Worm (Caenorhabditis elegans) whole organism, L1 larva: Measurements from ENCODE around the gene K10C2.6.

Source experiments
- C16A3.4 ChIP-seq: fragments of 150-350 bp; optimal IDR thresholded peaks from 2 replicates; lab custom pipeline; 2014; ENCODE audit warnings: missing biosample characterization, missing genetic modification characterization
- F16B12.6 ChIP-seq: fragments of 150-350 bp; optimal IDR thresholded peaks from 2 replicates; lab custom pipeline; 2014; ENCODE audit warnings: missing biosample characterization, missing genetic modification characterization
- aha-1 ChIP-seq: fragments of 150-350 bp; optimal IDR thresholded peaks from 2 replicates; lab custom pipeline; 2014; ENCODE audit warnings: missing biosample characterization, missing genetic modification characterization
- aly-2 ChIP-seq: fragments of 150-350 bp; optimal IDR thresholded peaks from 2 replicates; lab custom pipeline; 2014; ENCODE audit warnings: missing biosample characterization, missing genetic modification characterization
- ceh-88 ChIP-seq: fragments of 200-800 bp; sonication (Bioruptor generic); IDR thresholded peaks from 2 replicates; pipeline ENCODE4 v1.3.6; 2022; ENCODE audit warnings: missing genetic modification characterization, missing compliant biosample characterization
- ceh-90 ChIP-seq: sonication (generic microtip); optimal IDR thresholded peaks from 2 replicates; lab custom pipeline; 2016; ENCODE audit warnings: missing genetic modification characterization, missing compliant biosample characterization
- ces-1 ChIP-seq: fragments of 150-350 bp; optimal IDR thresholded peaks from 2 replicates; lab custom pipeline; 2014; ENCODE audit warnings: missing biosample characterization, missing genetic modification reagents, missing genetic modification characterization
- egl-13 ChIP-seq: sonication (generic microtip); optimal IDR thresholded peaks from 2 replicates; lab custom pipeline; 2016; ENCODE audit warnings: missing genotype, missing genetic modification reagents, missing genetic modification characterization, missing compliant biosample characterization
- elt-2 ChIP-seq: sonication (generic microtip); optimal IDR thresholded peaks from 2 replicates; lab custom pipeline; 2016; ENCODE audit warnings: missing genetic modification characterization, mild to moderate bottlenecking, inconsistent platforms, missing compliant biosample characterization, missing genetic modification reagents
- fkh-8 ChIP-seq: sonication (generic microtip); optimal IDR thresholded peaks from 2 replicates; lab custom pipeline; 2016; ENCODE audit warnings: mild to moderate bottlenecking, missing genetic modification characterization, missing compliant biosample characterization
- hpl-2 ChIP-seq: fragments of 150-350 bp; optimal IDR thresholded peaks from 2 replicates; lab custom pipeline; 2014; ENCODE audit warnings: missing biosample characterization, missing genetic modification reagents, missing genetic modification characterization
- jun-1 ChIP-seq: fragments of 150-350 bp; optimal IDR thresholded peaks from 2 replicates; lab custom pipeline; 2014; ENCODE audit warnings: missing biosample characterization, missing genetic modification reagents, missing genetic modification characterization
- lin-39 ChIP-seq: fragments of 150-350 bp; optimal IDR thresholded peaks from 2 replicates; lab custom pipeline; 2014; ENCODE audit warnings: missing biosample characterization, missing genetic modification reagents, missing genetic modification characterization
- lir-3 ChIP-seq: sonication (generic microtip); optimal IDR thresholded peaks from 2 replicates; lab custom pipeline; 2016; ENCODE audit warnings: mild to moderate bottlenecking, missing genetic modification characterization, moderate library complexity, missing compliant biosample characterization; ENCODE audit not compliant: poor library complexity
- lsy-2 ChIP-seq, 2 experiments: fragments of 150-350 bp; optimal IDR thresholded peaks; 2 replicates each; lab custom pipeline; 2014; ENCODE audit warnings: missing biosample characterization in 2 of 2, missing genetic modification characterization in 2 of 2
- mdl-1 ChIP-seq, 2 experiments: fragments of 150-350 bp; optimal IDR thresholded peaks; 2 replicates each; lab custom pipeline; 2014 to 2017; ENCODE audit warnings: missing biosample characterization in 2 of 2, missing genetic modification characterization in 2 of 2, inconsistent platforms in 1 of 2
- mef-2 ChIP-seq: fragments of 150-350 bp; optimal IDR thresholded peaks from 2 replicates; lab custom pipeline; 2014; ENCODE audit warnings: missing biosample characterization, missing genetic modification characterization
- mep-1 ChIP-seq: fragments of 150-350 bp; optimal IDR thresholded peaks from 2 replicates; lab custom pipeline; 2014; ENCODE audit warnings: missing biosample characterization, missing genetic modification characterization
- nhr-12 ChIP-seq: sonication (generic microtip); optimal IDR thresholded peaks from 2 replicates; lab custom pipeline; 2017; ENCODE audit warnings: missing biosample characterization, missing genetic modification characterization
- nhr-19 ChIP-seq: fragments of 200-800 bp; sonication (Bioruptor generic); conservative IDR thresholded peaks from 2 replicates; pipeline ENCODE4 v1.3.6; 2022; ENCODE audit warnings: missing genetic modification characterization, missing compliant biosample characterization
- nhr-20 ChIP-seq: sonication (generic microtip); optimal IDR thresholded peaks from 2 replicates; lab custom pipeline; 2016; ENCODE audit warnings: mild to moderate bottlenecking, missing genetic modification characterization, missing compliant biosample characterization
- nhr-47 ChIP-seq: sonication (generic microtip); optimal IDR thresholded peaks from 2 replicates; lab custom pipeline; 2016; ENCODE audit warnings: mild to moderate bottlenecking, missing genetic modification characterization, moderate library complexity, missing compliant biosample characterization
- nhr-71 ChIP-seq: sonication (generic microtip); optimal IDR thresholded peaks from 2 replicates; lab custom pipeline; 2016; ENCODE audit warnings: mild to moderate bottlenecking, missing genetic modification characterization, moderate library complexity, missing compliant biosample characterization
- nhr-77 ChIP-seq: fragments of 150-350 bp; optimal IDR thresholded peaks from 2 replicates; lab custom pipeline; 2014; ENCODE audit warnings: missing biosample characterization, missing genetic modification characterization
- nhr-85 ChIP-seq: sonication (generic microtip); peaks from one replicate; lab custom pipeline; 2016; ENCODE audit warnings: missing genetic modification characterization, inconsistent platforms, missing compliant biosample characterization
- pag-3 ChIP-seq: sonication (generic microtip); optimal IDR thresholded peaks from 2 replicates; lab custom pipeline; 2017; ENCODE audit warnings: missing genetic modification characterization, mild to moderate bottlenecking, missing compliant biosample characterization, antibody characterized with exemption, borderline replicate concordance; ENCODE audit not compliant: insufficient read depth
- pqm-1 ChIP-seq: sonication (generic microtip); optimal IDR thresholded peaks from 3 replicates; lab custom pipeline; 2017; ENCODE audit warnings: missing biosample characterization, missing genetic modification characterization
- skn-1 ChIP-seq: fragments of 150-350 bp; optimal IDR thresholded peaks from 2 replicates; lab custom pipeline; 2014; ENCODE audit warnings: missing biosample characterization, missing genetic modification characterization
- snu-23 ChIP-seq: sonication (generic microtip); optimal IDR thresholded peaks from 2 replicates; lab custom pipeline; 2016; ENCODE audit warnings: missing genetic modification characterization, missing compliant biosample characterization
- sup-37 ChIP-seq: fragments of 200-800 bp; sonication (Bioruptor generic); optimal IDR thresholded peaks from 2 replicates; lab custom pipeline; 2018; ENCODE audit warnings: mild to moderate bottlenecking, missing genetic modification characterization, missing compliant biosample characterization
- swsn-7 ChIP-seq: sonication (generic microtip); optimal IDR thresholded peaks from 2 replicates; lab custom pipeline; 2016; ENCODE audit warnings: missing genetic modification characterization, missing compliant biosample characterization
- unc-130 ChIP-seq: fragments of 150-350 bp; optimal IDR thresholded peaks from 2 replicates; lab custom pipeline; 2017; ENCODE audit warnings: missing biosample characterization, missing genetic modification characterization, inconsistent platforms
- unc-30 ChIP-seq: sonication (generic microtip); optimal IDR thresholded peaks from 2 replicates; lab custom pipeline; 2017; ENCODE audit warnings: missing biosample characterization, missing genetic modification characterization
- vab-15 ChIP-seq: sonication (generic microtip); optimal IDR thresholded peaks from 2 replicates; lab custom pipeline; 2017; ENCODE audit warnings: missing genotype, mild to moderate bottlenecking, missing genetic modification characterization, missing compliant biosample characterization
- ztf-11 ChIP-seq, 2 experiments: sonication (generic microtip); optimal IDR thresholded peaks; 2 replicates each; lab custom pipeline; 2016 to 2017; ENCODE audit warnings: missing genetic modification characterization in 2 of 2, missing biosample characterization in 1 of 2, missing compliant biosample characterization in 1 of 2

The K10C2.6 gene

ce11 chrX:6456567-6456966 lies 5.3 kb downstream of the K10C2.6 start, which contains the start of gene pept-1 (continued):
- no peak for TF ChIP-seq pag-3
- TF ChIP-seq sup-37 = no peak
- no peak for TF ChIP-seq mdl-1 (tag; optimal IDR thresholded peaks at IDR 0.05; lab: Kevin White, UChicago)
- TF ChIP-seq lin-39 (tag; lab: Kevin White, UChicago) = no peak
- no peak for TF ChIP-seq unc-30 (tag; lab: Kevin White, UChicago)
- TF ChIP-seq nhr-71 = peak; percentile 12
- peak; percentile 21 for TF ChIP-seq nhr-20 (tag; lab: Kevin White, UChicago)
- TF ChIP-seq nhr-47 (tag; lab: Kevin White, UChicago) = no peak
- TF ChIP-seq lir-3 = no peak
- TF ChIP-seq nhr-77 (tag; lab: Kevin White, UChicago) = no peak
- TF ChIP-seq mep-1 (tag; lab: Kevin White, UChicago) = no peak

DNA sequence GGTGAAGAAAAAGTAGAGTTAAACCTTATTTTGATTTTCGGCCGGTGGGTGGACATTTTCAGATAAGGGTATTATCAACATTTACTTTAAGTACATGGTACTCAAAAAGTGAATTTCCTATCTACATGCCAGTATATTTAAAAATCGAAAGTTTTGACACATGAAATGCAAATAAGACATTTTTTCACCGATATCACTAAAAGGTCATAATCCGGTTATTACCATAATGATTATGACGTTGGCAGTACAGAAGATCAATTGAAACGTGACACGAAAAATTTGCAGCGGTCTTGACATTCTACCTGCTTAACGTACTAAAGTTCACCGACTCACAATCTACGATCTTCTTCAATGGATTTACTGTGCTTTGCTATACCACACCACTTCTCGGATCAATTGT lies 6.8 kb downstream of the K10C2.6 start:
- TF ChIP-seq aha-1 = no peak
- TF ChIP-seq elt-2 (tag; lab: Kevin White, UChicago) = peak; percentile 60
- TF ChIP-seq jun-1 = no peak
- no peak for TF ChIP-seq nhr-19 (GFP tag; lab: Robert Waterston, UW)
- TF ChIP-seq lsy-2 (tag; optimal IDR thresholded peaks at IDR 0.05; lab: Kevin White, UChicago) = no peak
- TF ChIP-seq mdl-1 (tag; optimal IDR thresholded peaks at IDR 0.05; lab: Kevin White, UChicago) = no peak

- TF ChIP-seq ces-1 (GFP tag; lab: Kevin White, UChicago) = no peak
These were observed 7.2 kb downstream of the K10C2.6 start for ce11 chrX:6458467-6458866.

ce11 chrX:6460123-6460522 lies 8.9 kb downstream of the K10C2.6 start:
- TF ChIP-seq skn-1 (tag; lab: Kevin White, UChicago) = no peak
- TF ChIP-seq jun-1 = no peak
- TF ChIP-seq pqm-1 (tag; lab: Kevin White, UChicago) = no peak
- no peak for TF ChIP-seq nhr-12 (tag; lab: Kevin White, UChicago)
- no peak for TF ChIP-seq nhr-85 (tag; lab: Kevin White, UChicago)
- TF ChIP-seq hpl-2 (GFP tag; lab: Kevin White, UChicago) = no peak
- no peak for TF ChIP-seq mdl-1 (tag; optimal IDR thresholded peaks at IDR 0.05; lab: Kevin White, UChicago)
- no peak for TF ChIP-seq snu-23 (GFP tag; lab: Kevin White, UChicago)
- TF ChIP-seq pag-3 = no peak
- TF ChIP-seq fkh-8 (tag; lab: Kevin White, UChicago) = no peak
- no peak for TF ChIP-seq egl-13 (tag; lab: Kevin White, UChicago)
- TF ChIP-seq vab-15 = no peak
- TF ChIP-seq C16A3.4 (tag; lab: Kevin White, UChicago) = no peak
- no peak for TF ChIP-seq unc-130 (tag; lab: Kevin White, UChicago)
- TF ChIP-seq ceh-88 (GFP tag; lab: Robert Waterston, UW) = no peak
- TF ChIP-seq nhr-77 (tag; lab: Kevin White, UChicago) = no peak
- TF ChIP-seq swsn-7 = no peak
- no peak for TF ChIP-seq aly-2
- no peak for TF ChIP-seq ztf-11 (tag; optimal IDR thresholded peaks at IDR 0.05; lab: Kevin White, UChicago)

- TF ChIP-seq mef-2 (tag; lab: Kevin White, UChicago) (no peak), ceh-90 (tag; lab: Kevin White, UChicago) (no peak), sup-37 (no peak), F16B12.6 (tag; lab: Kevin White, UChicago) (no peak)
These were observed 10.5 kb downstream of the K10C2.6 start, which contains the start of gene K04E7.1 for ce11 chrX:6461729-6462128. K04E7.1 (plus strand) TSS chrX:6462029.
